Fruit fly (Drosophila melanogaster): ENCODE results near the gene RpS10a.

- TF ChIP-seq CG8478 (optimal IDR thresholded peaks at IDR 0.05) (no peak), CTCF (optimal IDR thresholded peaks at IDR 0.05) (no peak)
Observed at dm6 chr3R:27679019-27679418, 26.5 kb downstream of the RpS10a start, which contains the start of gene CG12883.

All from S2 (cell line).